Fruit fly (Drosophila melanogaster): ENCODE measurements around the gene CG3769.
A peak's percentile ranks its signal among the peaks of the same experiment; 100 is the strongest.

Gene CG3769

DNA sequence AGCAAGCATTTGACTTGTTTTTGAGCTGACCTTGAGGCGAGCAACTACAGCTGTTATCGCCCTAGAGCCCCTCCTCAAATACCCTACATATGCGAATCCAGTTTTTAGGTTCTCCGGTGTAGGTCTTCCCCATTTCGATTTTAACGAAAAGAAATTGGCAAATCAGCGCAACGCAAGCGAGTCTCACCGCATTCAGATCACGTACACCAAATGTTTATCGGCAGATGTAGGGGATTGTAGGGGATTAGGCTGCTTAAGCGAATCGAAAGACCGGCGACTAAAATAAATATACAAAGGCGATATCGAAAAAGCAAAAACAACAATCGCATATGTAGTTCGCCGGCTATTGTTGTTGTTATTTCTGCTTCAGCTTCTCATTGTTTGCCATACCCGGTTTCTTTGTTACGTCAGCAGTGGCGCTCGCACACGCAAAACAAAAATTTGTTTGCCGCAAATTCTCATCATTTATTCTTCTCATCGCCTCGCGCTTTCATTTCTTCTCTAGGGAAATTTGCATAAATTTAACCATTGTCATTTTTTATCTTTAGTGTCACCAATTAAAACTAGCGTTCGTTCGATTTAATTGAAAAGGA is 47.1 kb upstream of the CG3769 start (continued):
- peak; percentile 18 for TF ChIP-seq Sry-δ (GFP tag; optimal IDR thresholded peaks at IDR 0.05)
- peak; percentile 72 for TF ChIP-seq sob (GFP tag; IDR thresholded peaks at IDR 0.05)
- no peak for TF ChIP-seq dimm (GFP tag; IDR thresholded peaks at IDR 0.05)
- peak; percentile 58; the same call in 2 of the 3 replicates for TF ChIP-seq zfh1 (GFP tag; IDR thresholded peaks at IDR 0.05)
- TF ChIP-seq HHEX (GFP tag; optimal IDR thresholded peaks at IDR 0.05), result peak; percentile 60
- TF ChIP-seq Eip74EF (GFP tag; optimal IDR thresholded peaks at IDR 0.05), result no peak
- TF ChIP-seq CG18599 (GFP tag; optimal IDR thresholded peaks at IDR 0.05), result peak; percentile 78
- peak; percentile 60 for TF ChIP-seq CG12659 (GFP tag; optimal IDR thresholded peaks at IDR 0.05)
- TF ChIP-seq Fer3 (tag; optimal IDR thresholded peaks at IDR 0.05), result peak; percentile 78
- no peak for TF ChIP-seq bigmax (GFP tag; optimal IDR thresholded peaks at IDR 0.05)
- peak; percentile 35; the same call in 1 of the 2 replicates for TF ChIP-seq Dref (GFP tag; IDR thresholded peaks at IDR 0.05)
- no peak for TF ChIP-seq CG4360 (GFP tag; IDR thresholded peaks at IDR 0.05)
- TF ChIP-seq Fer2 (tag; optimal IDR thresholded peaks at IDR 0.05), result no peak
- TF ChIP-seq sim (GFP tag; IDR thresholded peaks at IDR 0.05), result no peak
- TF ChIP-seq CG18476 (GFP tag; optimal IDR thresholded peaks at IDR 0.05), result peak; percentile 20
- peak; percentile 52 for TF ChIP-seq az2 (GFP tag; optimal IDR thresholded peaks at IDR 0.05)
- peak; percentile 26; the same call in 1 of the 2 replicates for TF ChIP-seq CG4730 (GFP tag; IDR thresholded peaks at IDR 0.05)
- TF ChIP-seq kah (GFP tag; optimal IDR thresholded peaks at IDR 0.05), result no peak
- TF ChIP-seq CG31365 (tag; optimal IDR thresholded peaks at IDR 0.05), result peak; percentile 48
- peak; percentile 20 for TF ChIP-seq CG18262 (tag; optimal IDR thresholded peaks at IDR 0.05)
- TF ChIP-seq CG17186 (GFP tag; optimal IDR thresholded peaks at IDR 0.05), result no peak
- TF ChIP-seq CG12391 (tag; optimal IDR thresholded peaks at IDR 0.05), result peak; percentile 35
- TF ChIP-seq Aef1 (GFP tag; IDR thresholded peaks at IDR 0.05), result peak; percentile 72
- peak; percentile 42 for TF ChIP-seq sisA (GFP tag; IDR thresholded peaks at IDR 0.05)
- no peak for TF ChIP-seq Lpt (GFP tag; optimal IDR thresholded peaks at IDR 0.05)
- peak; percentile 60 for TF ChIP-seq Usf (GFP tag; optimal IDR thresholded peaks at IDR 0.05)
- TF ChIP-seq stc (GFP tag; IDR thresholded peaks at IDR 0.05), result peak; percentile 39; the same call in 1 of the 2 replicates
- TF ChIP-seq CG15601 (tag; optimal IDR thresholded peaks at IDR 0.05), result no peak
- peak; percentile 4 for TF ChIP-seq kay (GFP tag; optimal IDR thresholded peaks at IDR 0.05)
- no peak for TF ChIP-seq Ssrp (tag; optimal IDR thresholded peaks at IDR 0.05)
- peak; percentile 25 for TF ChIP-seq CG12104 (GFP tag; optimal IDR thresholded peaks at IDR 0.05)
- TF ChIP-seq CG12155 (GFP tag; optimal IDR thresholded peaks at IDR 0.05), result peak; percentile 81
- TF ChIP-seq zen2 (GFP tag; IDR thresholded peaks at IDR 0.05; ENCODE audit: partially characterized antibody), result no peak
- no peak for TF ChIP-seq wek (GFP tag; optimal IDR thresholded peaks at IDR 0.05)
- peak; percentile 69 for TF ChIP-seq wdn (GFP tag; IDR thresholded peaks at IDR 0.05)
- no peak for TF ChIP-seq lov (optimal IDR thresholded peaks at IDR 0.05)
- TF ChIP-seq lov (GFP tag; IDR thresholded peaks at IDR 0.05), result no peak
- TF ChIP-seq CG10274 (GFP tag; optimal IDR thresholded peaks at IDR 0.05), result peak; percentile 100
- peak; percentile 63; the same call in 1 of the 2 replicates for TF ChIP-seq CG32772 (GFP tag; IDR thresholded peaks at IDR 0.05)
- no peak for TF ChIP-seq Doc3 (GFP tag; IDR thresholded peaks at IDR 0.05; ENCODE audit: partially characterized antibody)
- peak; percentile 64 for TF ChIP-seq CG9817 (tag; optimal IDR thresholded peaks at IDR 0.05)
- TF ChIP-seq Hsf (GFP tag; optimal IDR thresholded peaks at IDR 0.05), result peak; percentile 59
- peak; percentile 77 for TF ChIP-seq NK7.1 (GFP tag; optimal IDR thresholded peaks at IDR 0.05)
- TF ChIP-seq her (GFP tag; optimal IDR thresholded peaks at IDR 0.05), result peak; percentile 85
- no peak for TF ChIP-seq hb (GFP tag; IDR thresholded peaks at IDR 0.05; ENCODE audit: partially characterized antibody)
- no peak for TF ChIP-seq fd102C (GFP tag; optimal IDR thresholded peaks at IDR 0.05)
- TF ChIP-seq chn (GFP tag; optimal IDR thresholded peaks at IDR 0.05), result peak; percentile 58
- TF ChIP-seq HLH3B (GFP tag; IDR thresholded peaks at IDR 0.05), result peak; percentile 54
- TF ChIP-seq ind (GFP tag; optimal IDR thresholded peaks at IDR 0.05), result peak; percentile 86
- peak; percentile 81 for TF ChIP-seq rib (GFP tag; IDR thresholded peaks at IDR 0.05)
